Fruit fly (Drosophila melanogaster): Measurements from ENCODE around the gene Mhcl.

Gene Mhcl

DNA sequence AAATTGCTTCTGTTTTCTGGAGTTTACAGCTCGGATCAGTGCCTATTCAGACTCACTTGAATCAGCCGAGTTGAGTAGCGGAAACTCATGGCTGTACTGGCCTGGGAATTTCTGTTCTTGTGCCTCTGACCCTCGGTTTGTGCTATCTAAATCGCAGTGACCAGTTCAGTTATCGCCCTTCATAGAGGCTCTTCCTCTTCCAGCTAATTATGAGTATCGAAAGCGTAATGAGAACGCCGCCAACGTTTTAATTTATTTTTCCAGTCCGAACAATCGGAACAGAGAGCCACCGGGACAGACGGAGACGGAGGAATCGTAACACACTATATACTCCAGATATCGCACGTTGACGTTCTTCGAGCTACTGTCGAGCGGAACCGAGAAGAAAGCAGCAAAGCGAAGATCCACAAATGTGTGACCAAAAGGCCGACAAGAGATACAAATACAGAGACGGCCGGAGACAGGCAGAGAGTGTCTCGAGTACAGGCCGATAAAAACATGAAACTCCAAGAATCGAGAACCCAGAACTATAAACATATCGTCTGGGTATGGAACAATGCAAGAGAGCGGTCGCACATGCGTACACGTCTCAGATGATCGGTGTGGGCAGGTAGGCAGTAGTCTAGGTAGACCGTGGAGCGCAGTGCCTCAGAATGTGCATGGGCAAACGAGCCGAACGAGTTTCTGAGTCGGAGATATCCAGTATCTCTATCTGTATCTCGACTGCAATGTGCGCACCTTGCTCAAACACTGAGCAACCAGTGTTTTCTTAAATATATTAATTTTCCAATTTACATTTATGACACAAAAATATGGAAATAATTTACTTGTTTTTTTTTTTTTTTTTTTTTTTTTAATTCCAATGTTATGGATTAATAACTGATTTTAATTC, 26.6 kb downstream of the Mhcl start (continued):
- TF ChIP-seq brk (GFP tag; optimal IDR thresholded peaks at IDR 0.05), result no peak
- TF ChIP-seq sv (GFP tag; optimal IDR thresholded peaks at IDR 0.05), result peak; percentile 54
- TF ChIP-seq N (GFP tag; optimal IDR thresholded peaks at IDR 0.05), result no peak

DNA sequence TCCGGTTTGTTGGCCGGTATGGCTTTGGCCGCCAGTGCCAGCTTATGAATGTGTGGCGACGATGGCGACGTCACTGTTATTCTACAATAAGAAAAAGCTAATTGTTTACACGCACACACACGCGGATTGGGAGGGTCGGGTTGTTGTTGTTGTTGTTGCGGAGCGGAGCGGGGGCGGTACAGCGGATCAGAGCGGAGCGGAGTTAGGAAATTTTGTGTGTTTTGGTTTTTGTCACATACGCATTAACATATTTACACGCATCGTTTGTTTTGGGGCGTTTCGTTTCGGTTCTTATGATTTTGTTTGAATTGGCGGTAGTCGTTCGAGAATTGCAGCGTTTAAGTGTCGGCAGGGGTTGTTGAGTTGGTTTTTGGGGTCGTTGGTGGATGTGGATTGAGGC, 29.3 kb downstream of the Mhcl start:
- TF ChIP-seq tai (GFP tag; optimal IDR thresholded peaks at IDR 0.05) (no peak), Abd-B (GFP tag; optimal IDR thresholded peaks at IDR 0.05) (no peak), sv (GFP tag; optimal IDR thresholded peaks at IDR 0.05) (no peak), dsf (GFP tag; optimal IDR thresholded peaks at IDR 0.05; ENCODE audit: borderline replicate concordance) (no peak), CrebA (GFP tag; optimal IDR thresholded peaks at IDR 0.05; ENCODE audit: borderline replicate concordance) (no peak), ey (GFP tag; optimal IDR thresholded peaks at IDR 0.05) (no peak), Rel (GFP tag; optimal IDR thresholded peaks at IDR 0.05) (no peak), Rel (tag; optimal IDR thresholded peaks at IDR 0.05) (no peak), N (GFP tag; optimal IDR thresholded peaks at IDR 0.05) (no peak), CG9705 (GFP tag; optimal IDR thresholded peaks at IDR 0.05) (no peak)

DNA sequence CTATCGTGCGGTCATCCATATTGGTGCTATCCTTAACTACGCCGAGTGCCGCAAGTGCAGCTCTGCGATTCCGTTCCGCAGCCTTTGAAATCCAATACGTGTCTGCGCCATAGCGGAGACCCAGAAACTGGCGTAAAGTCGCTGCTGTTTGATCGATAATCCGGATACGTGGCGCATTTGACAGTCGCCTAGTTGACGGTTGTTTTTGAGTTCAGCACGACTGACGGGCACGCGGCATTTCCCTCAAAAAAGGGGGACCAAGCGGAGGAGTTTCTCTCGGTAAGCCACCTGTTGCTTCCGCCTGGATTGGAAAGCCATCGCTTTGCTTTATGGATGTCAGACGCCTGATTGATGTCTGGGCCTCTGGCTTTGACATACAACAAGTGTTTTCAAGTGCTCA, 31.1 kb downstream of the Mhcl start, which contains the start of gene CG10185:
Gene CG10185 (minus strand): TSS at position 101 of the 400 bp plus-strand sequence.
- TF ChIP-seq Vsx2 (GFP tag; optimal IDR thresholded peaks at IDR 0.05; ENCODE audit: partially characterized antibody) (no peak), Hr78 (GFP tag; optimal IDR thresholded peaks at IDR 0.05) (no peak), woc (GFP tag; optimal IDR thresholded peaks at IDR 0.05) (no peak), N (GFP tag; optimal IDR thresholded peaks at IDR 0.05) (no peak), jim (GFP tag; optimal IDR thresholded peaks at IDR 0.05) (no peak), ey (GFP tag; optimal IDR thresholded peaks at IDR 0.05) (no peak), GATAd (GFP tag; optimal IDR thresholded peaks at IDR 0.05) (no peak), fru (GFP tag; optimal IDR thresholded peaks at IDR 0.05) (no peak), Myc (optimal IDR thresholded peaks at IDR 0.05) (no peak), brk (GFP tag; optimal IDR thresholded peaks at IDR 0.05) (no peak), lola (GFP tag; optimal IDR thresholded peaks at IDR 0.05) (no peak), CrebA (GFP tag; optimal IDR thresholded peaks at IDR 0.05; ENCODE audit: borderline replicate concordance) (no peak)

DNA sequence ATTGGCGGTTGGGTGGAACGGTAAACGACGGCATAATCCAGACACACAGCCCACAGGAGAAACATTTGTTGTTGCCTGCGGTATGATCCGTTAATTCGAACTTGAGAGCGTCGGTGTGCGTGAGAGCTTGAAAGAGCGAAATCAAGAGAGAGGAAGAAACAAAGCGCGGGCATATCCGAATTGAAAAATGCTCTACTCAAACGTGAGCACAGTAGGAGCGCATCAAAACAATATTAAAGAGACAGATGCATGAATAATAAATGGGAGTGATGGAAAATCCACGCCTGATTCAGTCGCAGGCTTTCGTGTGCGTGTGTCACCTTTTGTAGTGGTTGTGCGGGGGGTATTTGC, 47.3 kb downstream of the Mhcl start:
- TF ChIP-seq Jra (GFP tag; optimal IDR thresholded peaks at IDR 0.05), result no peak
- no peak for TF ChIP-seq CG9705 (GFP tag; optimal IDR thresholded peaks at IDR 0.05)
- TF ChIP-seq Dif (GFP tag; optimal IDR thresholded peaks at IDR 0.05; ENCODE audit: partially characterized antibody), result peak; percentile 34
- TF ChIP-seq fru (GFP tag; optimal IDR thresholded peaks at IDR 0.05), result no peak
- TF ChIP-seq Mio (GFP tag; optimal IDR thresholded peaks at IDR 0.05), result no peak
- no peak for TF ChIP-seq HLH106 (tag; optimal IDR thresholded peaks at IDR 0.05)
- TF ChIP-seq ey (GFP tag; optimal IDR thresholded peaks at IDR 0.05), result no peak
- TF ChIP-seq br (GFP tag; optimal IDR thresholded peaks at IDR 0.05), result peak; percentile 33
- TF ChIP-seq Hnf4 (GFP tag; optimal IDR thresholded peaks at IDR 0.05), result no peak
- peak in 1 of 2 experiments; percentile 22 for TF ChIP-seq dl (GFP tag; optimal IDR thresholded peaks at IDR 0.05; ENCODE audit: insufficient read depth in 1 of 2, partially characterized antibody in 2 of 2)
- TF ChIP-seq tai (GFP tag; optimal IDR thresholded peaks at IDR 0.05), result no peak
- TF ChIP-seq dmrt93B (GFP tag; optimal IDR thresholded peaks at IDR 0.05), result no peak
- no peak for TF ChIP-seq Abd-B (GFP tag; optimal IDR thresholded peaks at IDR 0.05)
- peak; percentile 29 for TF ChIP-seq psq (GFP tag; optimal IDR thresholded peaks at IDR 0.05)
- TF ChIP-seq Hr83 (GFP tag; optimal IDR thresholded peaks at IDR 0.05; ENCODE audit: poor library complexity, severe bottlenecking), result peak; percentile 4
- TF ChIP-seq foxo (GFP tag; optimal IDR thresholded peaks at IDR 0.05), result no peak
- no peak for TF ChIP-seq pan (optimal IDR thresholded peaks at IDR 0.05)
- TF ChIP-seq sage (GFP tag; optimal IDR thresholded peaks at IDR 0.05), result no peak
- no peak for TF ChIP-seq jim (GFP tag; optimal IDR thresholded peaks at IDR 0.05)
- no peak for TF ChIP-seq dsf (GFP tag; optimal IDR thresholded peaks at IDR 0.05; ENCODE audit: borderline replicate concordance)
- no peak for TF ChIP-seq N (GFP tag; optimal IDR thresholded peaks at IDR 0.05)
- no peak for TF ChIP-seq CG32264 (GFP tag; optimal IDR thresholded peaks at IDR 0.05)
- no peak for TF ChIP-seq h (GFP tag; optimal IDR thresholded peaks at IDR 0.05)

Measured in whole organism, wandering third instar larva.